Worm (Caenorhabditis elegans): ENCODE results near the gene M70.1.

M70.1 gene

ce11 chrIV:2292119-2292518, 46.5 kb downstream of the M70.1 start:
- TF ChIP-seq pha-4 (GFP tag; IDR thresholded peaks at IDR 0.05): no peak
- no peak for TF ChIP-seq pha-4 (tag; optimal IDR thresholded peaks at IDR 0.05)
- no peak for TF ChIP-seq vab-7 (GFP tag; IDR thresholded peaks at IDR 0.05)

- TF ChIP-seq ceh-62 (tag; optimal IDR thresholded peaks at IDR 0.05) (no peak), zag-1 (tag; optimal IDR thresholded peaks at IDR 0.05) (no peak), nhr-11 (tag; optimal IDR thresholded peaks at IDR 0.05) (no peak), F44E2.7 (GFP tag; IDR thresholded peaks at IDR 0.05) (no peak), T20F7.1 (GFP tag; optimal IDR thresholded peaks at IDR 0.05) (no peak), spr-1 (tag; optimal IDR thresholded peaks at IDR 0.05) (no peak), pqm-1 (tag; optimal IDR thresholded peaks at IDR 0.05) (no peak), ceh-44 (GFP tag; IDR thresholded peaks at IDR 0.05) (no peak), dve-1 (tag; optimal IDR thresholded peaks at IDR 0.05; ENCODE audit: insufficient read depth) (no peak), hlh-11 (tag; optimal IDR thresholded peaks at IDR 0.05) (no peak), unc-62 (GFP tag; optimal IDR thresholded peaks at IDR 0.05 in 1 of 2) (no peak), unc-62 (tag; optimal IDR thresholded peaks at IDR 0.05) (no peak), nhr-6 (tag; optimal IDR thresholded peaks at IDR 0.05) (no peak), madf-5 (GFP tag; IDR thresholded peaks at IDR 0.05) (no peak)
These were observed 51.0 kb downstream of the M70.1 start for ce11 chrIV:2296639-2297038.

ce11 chrIV:2298388-2298787, 52.7 kb downstream of the M70.1 start:
- TF ChIP-seq daf-8 (GFP tag; IDR thresholded peaks at IDR 0.05): no peak
- TF ChIP-seq dmd-8 (GFP tag; IDR thresholded peaks at IDR 0.05): no peak
- TF ChIP-seq nhr-28 (tag; optimal IDR thresholded peaks at IDR 0.05): no peak
- TF ChIP-seq lin-15B (tag; optimal IDR thresholded peaks at IDR 0.05): no peak
- no peak for TF ChIP-seq hlh-11 (tag; optimal IDR thresholded peaks at IDR 0.05)
- no peak for TF ChIP-seq T20F7.1 (GFP tag; optimal IDR thresholded peaks at IDR 0.05)
- no peak for TF ChIP-seq F44E2.7 (GFP tag; IDR thresholded peaks at IDR 0.05)
- no peak for TF ChIP-seq ceh-20 (GFP tag; IDR thresholded peaks at IDR 0.05)
- no peak for TF ChIP-seq egl-43 (GFP tag; IDR thresholded peaks at IDR 0.05)
- TF ChIP-seq nhr-11 (tag; optimal IDR thresholded peaks at IDR 0.05): no peak
- no peak for TF ChIP-seq daf-19 (GFP tag; conservative IDR thresholded peaks at IDR 0.05)
- no peak for TF ChIP-seq lin-13 (GFP tag; optimal IDR thresholded peaks at IDR 0.05)
- TF ChIP-seq Y75B8A.6 (GFP tag; IDR thresholded peaks at IDR 0.05): no peak
- no peak for TF ChIP-seq nhr-6 (tag; optimal IDR thresholded peaks at IDR 0.05)
- TF ChIP-seq Y48G9A.11 (GFP tag; IDR thresholded peaks at IDR 0.05): no peak
- TF ChIP-seq vab-7 (GFP tag; IDR thresholded peaks at IDR 0.05): no peak
- no peak for TF ChIP-seq mxl-2 (GFP tag; conservative IDR thresholded peaks at IDR 0.05)
- no peak for TF ChIP-seq lin-29 (GFP tag; IDR thresholded peaks at IDR 0.05)
- no peak for TF ChIP-seq egl-27 (tag; optimal IDR thresholded peaks at IDR 0.05)

DNA sequence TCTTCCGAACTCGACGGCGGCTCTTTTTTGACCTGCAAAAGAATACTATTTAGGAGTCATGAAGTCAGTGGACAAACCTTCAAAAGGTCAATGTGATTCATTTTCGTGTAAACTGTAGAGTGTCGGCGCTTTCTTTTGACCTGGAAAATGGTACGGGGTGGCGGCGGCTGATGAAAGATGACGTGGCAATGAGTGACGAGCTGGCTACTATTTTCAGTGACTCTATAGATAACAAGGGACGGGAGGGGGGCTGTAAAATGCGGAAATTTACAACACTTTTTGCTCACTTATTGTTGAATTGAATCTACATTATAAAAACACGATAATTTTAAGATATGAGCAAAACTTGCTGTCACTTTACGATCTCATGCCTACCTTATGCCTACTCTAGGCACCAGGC, 54.5 kb downstream of the M70.1 start, which contains the start of gene lin-1:
Gene lin-1 (minus strand): TSS at position 101 of the 400 bp plus-strand sequence.
- TF ChIP-seq ceh-62 (tag; optimal IDR thresholded peaks at IDR 0.05) (no peak), zip-2 (tag; optimal IDR thresholded peaks at IDR 0.05) (no peak), ztf-7 (tag; optimal IDR thresholded peaks at IDR 0.05) (no peak), nhr-28 (tag; optimal IDR thresholded peaks at IDR 0.05) (no peak), daf-16 (GFP tag; optimal IDR thresholded peaks at IDR 0.05) (no peak), daf-16 (tag; optimal IDR thresholded peaks at IDR 0.05) (no peak)
